Fruit fly (Drosophila melanogaster) S2 (cell line): ENCODE data around the gene CG9147.
A peak's percentile ranks its signal among the peaks of the same experiment; 100 is the strongest.

Experiments used
- CG8478 ChIP-seq: fragments of >200 bp; optimal IDR thresholded peaks from 2 replicates; lab custom pipeline; 2018
- CTCF ChIP-seq, 2 experiments: fragments of >200 bp; optimal IDR thresholded peaks; 2 replicates each; lab custom pipeline; 2018

The CG9147 gene

dm6 chr2L:6065823-6066222 is at the start of gene CG9147, which contains the start of gene Fbw5:
Gene CG9147 (plus strand): TSS chr2L:6065997.
Gene Fbw5 (minus strand): TSS chr2L:6065953.
- TF ChIP-seq CG8478 (lab: Kevin White, UChicago): no peak
- TF ChIP-seq CTCF (optimal IDR thresholded peaks at IDR 0.05; lab: Kevin White, UChicago): no peak

- TF ChIP-seq CG8478 (lab: Kevin White, UChicago) (no peak), CTCF (optimal IDR thresholded peaks at IDR 0.05; lab: Kevin White, UChicago) (no peak)
Observed at dm6 chr2L:6019352-6020131, 46.3 kb upstream of the CG9147 start, which contains the start of gene H2.0. Gene H2.0 (minus strand): TSS chr2L:6019402.

- no peak for TF ChIP-seq CTCF (optimal IDR thresholded peaks at IDR 0.05; lab: Kevin White, UChicago)
- TF ChIP-seq CG8478 (lab: Kevin White, UChicago): no peak
Observed at dm6 chr2L:6020535-6020934, 45.3 kb upstream of the CG9147 start, which contains the start of gene CG13996. Gene CG13996 (plus strand): TSS chr2L:6020835.

dm6 chr2L:6022793-6023192 is 43.0 kb upstream of the CG9147 start:
- no peak for TF ChIP-seq CTCF (optimal IDR thresholded peaks at IDR 0.05; lab: Kevin White, UChicago)
- TF ChIP-seq CG8478 (lab: Kevin White, UChicago): no peak

- TF ChIP-seq CG8478 (lab: Kevin White, UChicago) (no peak), CTCF (optimal IDR thresholded peaks at IDR 0.05; lab: Kevin White, UChicago) (peak in 1 of 2 experiments; percentile 37)
Observed at dm6 chr2L:6024345-6024907, 41.4 kb upstream of the CG9147 start, which contains the start of gene CG9107. Gene CG9107 (minus strand): TSS chr2L:6024539.

dm6 chr2L:6028712-6029111 is 37.1 kb upstream of the CG9147 start:
- TF ChIP-seq CTCF (optimal IDR thresholded peaks at IDR 0.05; lab: Kevin White, UChicago): no peak
- TF ChIP-seq CG8478 (lab: Kevin White, UChicago): no peak

- no peak for TF ChIP-seq CG8478 (lab: Kevin White, UChicago)
Observed at dm6 chr2L:6031838-6032237, 34.0 kb upstream of the CG9147 start.

- TF ChIP-seq CTCF (optimal IDR thresholded peaks at IDR 0.05; lab: Kevin White, UChicago) (no peak), CG8478 (lab: Kevin White, UChicago) (no peak)
Observed at dm6 chr2L:6034344-6034743, 31.5 kb upstream of the CG9147 start, which contains the start of gene CG9109. Gene CG9109 (minus strand): TSS chr2L:6034423.

dm6 chr2L:6035155-6035554 is 30.6 kb upstream of the CG9147 start:
- TF ChIP-seq CG8478 (lab: Kevin White, UChicago) (no peak), CTCF (optimal IDR thresholded peaks at IDR 0.05; lab: Kevin White, UChicago) (no peak)

- TF ChIP-seq CG8478 (lab: Kevin White, UChicago) (no peak), CTCF (optimal IDR thresholded peaks at IDR 0.05; lab: Kevin White, UChicago) (no peak)
Observed at dm6 chr2L:6036710-6037109, 29.1 kb upstream of the CG9147 start, which contains the start of gene mtm. Gene mtm (minus strand): TSS chr2L:6037015.

dm6 chr2L:6037830-6038229 is 28.0 kb upstream of the CG9147 start, which contains the start of the genes CG9117 and CG31643:
Gene CG9117 (minus strand): TSS chr2L:6037902.
Gene CG31643 (plus strand): TSS chr2L:6038117.
- TF ChIP-seq CG8478 (lab: Kevin White, UChicago) (no peak), CTCF (optimal IDR thresholded peaks at IDR 0.05; lab: Kevin White, UChicago) (no peak)

dm6 chr2L:6045484-6045883 is 20.3 kb upstream of the CG9147 start:
- TF ChIP-seq CTCF (optimal IDR thresholded peaks at IDR 0.05; lab: Kevin White, UChicago): no peak
- TF ChIP-seq CG8478 (lab: Kevin White, UChicago): no peak

- TF ChIP-seq CTCF (optimal IDR thresholded peaks at IDR 0.05; lab: Kevin White, UChicago) (no peak), CG8478 (lab: Kevin White, UChicago) (no peak)
Observed at dm6 chr2L:6045972-6046718, 19.7 kb upstream of the CG9147 start, which contains the start of gene Pfas. Gene Pfas (minus strand): TSS chr2L:6046050.

- no peak for TF ChIP-seq CG8478 (lab: Kevin White, UChicago)
- TF ChIP-seq CTCF (optimal IDR thresholded peaks at IDR 0.05; lab: Kevin White, UChicago): no peak
Observed at dm6 chr2L:6046865-6047264, 18.9 kb upstream of the CG9147 start.
